Worm (Caenorhabditis elegans) whole organism, L2 larva: ENCODE data around the gene ced-13.

Source experiments
- ZK546.5 ChIP-seq: sonication (generic microtip); optimal IDR thresholded peaks from 2 replicates; lab custom pipeline; 2017; ENCODE audit warnings: missing biosample characterization, missing genetic modification characterization
- alr-1 ChIP-seq: fragments of 150-350 bp; optimal IDR thresholded peaks from 2 replicates; lab custom pipeline; 2014; ENCODE audit warnings: missing biosample characterization, missing genetic modification characterization
- egl-27 ChIP-seq: sonication (generic microtip); optimal IDR thresholded peaks from 3 replicates; lab custom pipeline; 2017; ENCODE audit warnings: missing biosample characterization, missing genetic modification reagents, missing genetic modification characterization
- fos-1 ChIP-seq: fragments of 150-350 bp; optimal IDR thresholded peaks from 2 replicates; lab custom pipeline; 2014; ENCODE audit warnings: missing biosample characterization, missing genetic modification characterization
- lin-13 ChIP-seq: fragments of 150-350 bp; optimal IDR thresholded peaks from 2 replicates; lab custom pipeline; 2014; ENCODE audit warnings: missing biosample characterization, missing genetic modification reagents, missing genetic modification characterization
- mab-5 ChIP-seq: fragments of 150-350 bp; optimal IDR thresholded peaks from 2 replicates; lab custom pipeline; 2014; ENCODE audit warnings: missing biosample characterization, missing genetic modification characterization
- nhr-237 ChIP-seq: fragments of 150-350 bp; optimal IDR thresholded peaks from 2 replicates; lab custom pipeline; 2014; ENCODE audit warnings: missing biosample characterization, missing genetic modification characterization
- nhr-77 ChIP-seq: fragments of 150-350 bp; optimal IDR thresholded peaks from 2 replicates; lab custom pipeline; 2014; ENCODE audit warnings: missing biosample characterization, missing genetic modification characterization
- skn-1 ChIP-seq: sonication (generic microtip); optimal IDR thresholded peaks from 2 replicates; lab custom pipeline; 2017; ENCODE audit warnings: missing biosample characterization, missing genetic modification characterization
- sma-3 ChIP-seq: sonication (generic microtip); optimal IDR thresholded peaks from 2 replicates; lab custom pipeline; 2016; ENCODE audit warnings: missing genetic modification reagents, missing genetic modification characterization, missing compliant biosample characterization
- zag-1 ChIP-seq: fragments of 150-350 bp; optimal IDR thresholded peaks from 2 replicates; lab custom pipeline; 2014; ENCODE audit warnings: missing biosample characterization, missing genetic modification characterization
- ztf-4 ChIP-seq: fragments of 150-350 bp; optimal IDR thresholded peaks from 2 replicates; lab custom pipeline; 2014; ENCODE audit warnings: missing biosample characterization, missing genetic modification characterization

ce11 chrX:8284003-8284402, 15.5 kb downstream of the ced-13 start:
- TF ChIP-seq zag-1 (tag; lab: Kevin White, UChicago) (no peak), mab-5 (tag; lab: Kevin White, UChicago) (no peak), nhr-237 (tag; lab: Kevin White, UChicago) (no peak), lin-13 (GFP tag; lab: Kevin White, UChicago) (no peak), ZK546.5 (tag; lab: Kevin White, UChicago) (no peak), fos-1 (no peak), alr-1 (no peak), sma-3 (no peak), egl-27 (no peak), skn-1 (tag; lab: Kevin White, UChicago) (no peak), nhr-77 (tag; lab: Kevin White, UChicago) (no peak), ztf-4 (no peak)
